Fruit fly (Drosophila melanogaster) whole organism, embryonic: Measurements from ENCODE around the gene CG13049.

ENCODE experiments used
- CG10959 ChIP-seq: fragments of 200-800 bp; sonication (Bioruptor generic); IDR thresholded peaks from 2 replicates; pipeline ENCODE4 v1.3.6; 2022; ENCODE audit warnings: missing biosample characterization, missing genetic modification characterization
- CG14441 ChIP-seq: fragments of 200-800 bp; sonication (Bioruptor generic); IDR thresholded peaks from 2 replicates; pipeline ENCODE4 v1.3.6; 2022; ENCODE audit warnings: missing biosample characterization, missing genetic modification characterization
- CG15601 ChIP-seq: fragments of 200-800 bp; sonication (Bioruptor generic); optimal IDR thresholded peaks from 3 replicates; lab custom pipeline; 2019; ENCODE audit warnings: missing biosample characterization, mild to moderate bottlenecking, missing genetic modification characterization, moderate library complexity
- CG16863 ChIP-seq: fragments of 200-800 bp; sonication (Bioruptor generic); optimal IDR thresholded peaks from 3 replicates; lab custom pipeline; 2016; ENCODE audit warnings: missing biosample characterization, missing genetic modification characterization
- CG17361 ChIP-seq: fragments of 200-800 bp; sonication (Bioruptor generic); IDR thresholded peaks from 3 replicates; pipeline ENCODE4 v1.3.6; 2022; ENCODE audit warnings: missing biosample characterization, missing genetic modification characterization
- CG17612 ChIP-seq: fragments of 200-800 bp; sonication (Bioruptor generic); IDR thresholded peaks from 2 replicates; pipeline ENCODE4 v1.3.6; 2022; ENCODE audit warnings: missing biosample characterization, missing genetic modification characterization
- CG18619 ChIP-seq: fragments of 200-800 bp; sonication (Bioruptor generic); optimal IDR thresholded peaks from 3 replicates; lab custom pipeline; 2017; ENCODE audit warnings: missing biosample characterization, mild to moderate bottlenecking, missing genetic modification characterization
- CG42726 ChIP-seq: fragments of 200-800 bp; sonication (Bioruptor generic); IDR thresholded peaks from 2 replicates; pipeline ENCODE4 v1.3.6; 2022; ENCODE audit warnings: missing biosample characterization, missing genetic modification characterization; ENCODE audit not compliant: partially characterized antibody
- CG4360 ChIP-seq: fragments of 200-800 bp; sonication (Bioruptor generic); IDR thresholded peaks from 2 replicates; pipeline ENCODE4 v1.3.6; 2022; ENCODE audit warnings: missing biosample characterization, missing genetic modification characterization
- Dref ChIP-seq: fragments of 200-800 bp; sonication (Bioruptor generic); IDR thresholded peaks from 2 replicates; pipeline ENCODE4 v1.3.6; 2022; ENCODE audit warnings: missing biosample characterization, missing genetic modification characterization
- Elba2 ChIP-seq: fragments of 200-800 bp; sonication (Bioruptor generic); optimal IDR thresholded peaks from 3 replicates; lab custom pipeline; 2016; ENCODE audit warnings: missing biosample characterization, missing genetic modification characterization
- Ets65A ChIP-seq: fragments of 200-800 bp; sonication (Bioruptor generic); peaks from one replicate; lab custom pipeline; 2016; ENCODE audit warnings: missing biosample characterization, missing genetic modification characterization
- Fer3 ChIP-seq: fragments of 200-800 bp; sonication (Bioruptor generic); optimal IDR thresholded peaks from 2 replicates; lab custom pipeline; 2018; ENCODE audit warnings: missing biosample characterization, mild to moderate bottlenecking, missing genetic modification characterization, moderate library complexity
- Gsc ChIP-seq: fragments of 200-800 bp; sonication (Bioruptor generic); IDR thresholded peaks from 2 replicates; pipeline ENCODE4 v1.3.6; 2022; ENCODE audit warnings: missing biosample characterization, missing genetic modification characterization
- Hr51 ChIP-seq, 2 experiments: fragments of 200-800 bp; sonication (Bioruptor generic); optimal IDR thresholded peaks; 2 replicates in 1 of 2; 3 replicates in 1 of 2; lab custom pipeline; 2016 to 2018; ENCODE audit warnings: missing biosample characterization in 2 of 2, missing genetic modification characterization in 2 of 2, mild to moderate bottlenecking in 1 of 2, moderate library complexity in 1 of 2
- Max ChIP-seq: fragments of 200-800 bp; sonication (Bioruptor generic); optimal IDR thresholded peaks from 2 replicates; lab custom pipeline; 2016; ENCODE audit warnings: missing biosample characterization, mild to moderate bottlenecking, missing genetic modification characterization
- Nf-YB ChIP-seq: fragments of 200-800 bp; sonication (Bioruptor generic); optimal IDR thresholded peaks from 3 replicates; lab custom pipeline; 2019; ENCODE audit warnings: missing biosample characterization, mild to moderate bottlenecking, missing genetic modification characterization, moderate library complexity
- Oli ChIP-seq: fragments of 200-800 bp; sonication (Bioruptor generic); optimal IDR thresholded peaks from 2 replicates; lab custom pipeline; 2018; ENCODE audit warnings: missing biosample characterization, mild to moderate bottlenecking, missing genetic modification characterization, moderate library complexity
- Poxn ChIP-seq: fragments of 200-800 bp; sonication (Bioruptor generic); IDR thresholded peaks from 2 replicates; pipeline ENCODE4 v1.3.6; 2022; ENCODE audit warnings: missing biosample characterization, missing genetic modification characterization
- aop ChIP-seq: fragments of 200-800 bp; sonication (Bioruptor generic); IDR thresholded peaks from 2 replicates; pipeline ENCODE4 v1.3.6; 2022; ENCODE audit warnings: missing biosample characterization, missing genetic modification characterization
- ash1 ChIP-seq: fragments of 200-800 bp; sonication (Bioruptor generic); optimal IDR thresholded peaks from 2 replicates; lab custom pipeline; 2018; ENCODE audit warnings: missing biosample characterization, mild to moderate bottlenecking, missing genetic modification characterization
- chinmo ChIP-seq: fragments of 200-800 bp; sonication (Bioruptor generic); IDR thresholded peaks from 4 replicates; pipeline ENCODE4 v1.3.6; 2022; ENCODE audit warnings: missing biosample characterization, missing genetic modification characterization; ENCODE audit not compliant: partially characterized antibody
- gsb-n ChIP-seq: fragments of 200-800 bp; sonication (Bioruptor generic); optimal IDR thresholded peaks from 3 replicates; lab custom pipeline; 2018; ENCODE audit warnings: missing biosample characterization, mild to moderate bottlenecking, missing genetic modification characterization
- ken ChIP-seq: fragments of 200-800 bp; sonication (Bioruptor generic); IDR thresholded peaks from 3 replicates; pipeline ENCODE4 v1.3.6; 2022; ENCODE audit warnings: missing biosample characterization, missing genetic modification characterization
- lmd ChIP-seq: fragments of 200-800 bp; sonication (Bioruptor generic); IDR thresholded peaks from 2 replicates; pipeline ENCODE4 v1.3.6; 2022; ENCODE audit warnings: missing biosample characterization, missing genetic modification characterization
- nom ChIP-seq: fragments of 200-800 bp; sonication (Bioruptor generic); optimal IDR thresholded peaks from 2 replicates; lab custom pipeline; 2017; ENCODE audit warnings: missing biosample characterization, missing genetic modification characterization, mild to moderate bottlenecking, moderate library complexity, missing genetic modification reagents
- sens ChIP-seq: fragments of 200-800 bp; sonication (Bioruptor generic); peaks from one replicate; lab custom pipeline; 2016; ENCODE audit warnings: missing biosample characterization, missing genetic modification characterization
- sob ChIP-seq: fragments of 200-800 bp; sonication (Bioruptor generic); IDR thresholded peaks from 2 replicates; pipeline ENCODE4 v1.3.6; 2022; ENCODE audit warnings: missing biosample characterization, missing genetic modification characterization
- unpg ChIP-seq: fragments of 200-800 bp; sonication (Bioruptor generic); optimal IDR thresholded peaks from 3 replicates; lab custom pipeline; 2018; ENCODE audit warnings: missing biosample characterization, mild to moderate bottlenecking, missing genetic modification characterization, moderate library complexity
- vfl ChIP-seq: fragments of 200-800 bp; sonication (Bioruptor generic); optimal IDR thresholded peaks from 2 replicates; lab custom pipeline; 2016; ENCODE audit warnings: missing biosample characterization, missing genetic modification characterization
- vvl ChIP-seq: fragments of 200-800 bp; sonication (Bioruptor generic); IDR thresholded peaks from 2 replicates; pipeline ENCODE4 v1.3.6; 2022; ENCODE audit warnings: missing biosample characterization, missing genetic modification characterization
- z ChIP-seq: fragments of 200-800 bp; sonication (Bioruptor generic); IDR thresholded peaks from 3 replicates; pipeline ENCODE4 v1.3.6; 2022; ENCODE audit warnings: missing biosample characterization, missing genetic modification characterization

The CG13049 gene

dm6 chr3L:16279171-16279570 is 2.6 kb downstream of the CG13049 start, which contains the start of gene CG13050:
Gene CG13050, minus strand, starts transcription at chr3L:16279271.
- no peak for TF ChIP-seq Poxn (GFP tag; lab: Robert Waterston, UW)
- TF ChIP-seq Max: no peak
- no peak for TF ChIP-seq CG10959 (GFP tag; lab: Robert Waterston, UW)
- TF ChIP-seq z: no peak
- TF ChIP-seq CG4360 (GFP tag; lab: Robert Waterston, UW): no peak
- no peak for TF ChIP-seq CG14441
- no peak for TF ChIP-seq Hr51 (GFP tag; optimal IDR thresholded peaks at IDR 0.05; lab: Kevin White, UChicago)
- no peak for TF ChIP-seq sob
- TF ChIP-seq gsb-n (tag; lab: Kevin White, UChicago): no peak
- TF ChIP-seq Oli (tag; lab: Kevin White, UChicago): no peak
- TF ChIP-seq aop: no peak
- no peak for TF ChIP-seq CG18619 (GFP tag; lab: Kevin White, UChicago)
- no peak for TF ChIP-seq unpg (GFP tag; lab: Kevin White, UChicago)
- no peak for TF ChIP-seq CG15601 (tag; lab: Kevin White, UChicago)
- TF ChIP-seq nom (GFP tag; lab: Kevin White, UChicago): no peak
- no peak for TF ChIP-seq ken (GFP tag; lab: Robert Waterston, UW)
- no peak for TF ChIP-seq Nf-YB (GFP tag; lab: Kevin White, UChicago)
- TF ChIP-seq Fer3 (tag; lab: Kevin White, UChicago): no peak

- TF ChIP-seq Elba2 (GFP tag; lab: Kevin White, UChicago) (no peak), lmd (no peak), CG42726 (GFP tag; lab: Robert Waterston, UW) (no peak), ash1 (GFP tag; lab: Kevin White, UChicago) (no peak)
- TF ChIP-seq, all 482 proteins: peak for 0
Measured at dm6 chr3L:16277135-16277534, 4.6 kb downstream of the CG13049 start, which contains the start of gene CG13065. Gene CG13065, plus strand, starts transcription at chr3L:16277435.

- TF ChIP-seq vfl (GFP tag; lab: Kevin White, UChicago) (no peak), Gsc (GFP tag; lab: Robert Waterston, UW) (no peak), CG16863 (GFP tag; lab: Kevin White, UChicago) (no peak), Ets65A (peak; percentile 11), Dref (0 out of 2 replicates have a peak, but pooled peaks have one; percentile 9)
Measured at dm6 chr3L:16275391-16276017, 6.2 kb downstream of the CG13049 start.

dm6 chr3L:16272338-16272959 is 9.3 kb downstream of the CG13049 start, which contains the start of gene CG13066:
Gene CG13066, plus strand, starts transcription at chr3L:16272909.
- TF ChIP-seq CG17612 (no peak), vvl (GFP tag; lab: Robert Waterston, UW) (peak; percentile 37; the same call in 1 of the 2 replicates), CG17361 (GFP tag; lab: Robert Waterston, UW) (no peak), chinmo (GFP tag; lab: Robert Waterston, UW) (0 out of 4 replicates have a peak, but pooled peaks have one; percentile 48), sens (GFP tag; lab: Kevin White, UChicago) (peak; percentile 52)
- TF ChIP-seq, all 482 proteins: peak for 3
